Fruit fly (Drosophila melanogaster): ENCODE measurements around the gene CG33725.
A peak's percentile ranks its signal among the peaks of the same experiment; 100 is the strongest.

CG33725 gene

dm6 chr3L:12523941-12524340 is 41.5 kb downstream of the CG33725 start, which contains the start of the genes ver and Gcn5 (continued):
- TF ChIP-seq dati (GFP tag; IDR thresholded peaks at IDR 0.05) (peak; percentile 79), CG15011 (GFP tag; optimal IDR thresholded peaks at IDR 0.05) (peak; percentile 74), CG8281 (tag; optimal IDR thresholded peaks at IDR 0.05) (peak; percentile 74), az2 (GFP tag; optimal IDR thresholded peaks at IDR 0.05) (peak; percentile 92), CG3281 (GFP tag; optimal IDR thresholded peaks at IDR 0.05) (peak; percentile 96), dimm (GFP tag; IDR thresholded peaks at IDR 0.05) (peak; percentile 79), CG1792 (GFP tag; optimal IDR thresholded peaks at IDR 0.05) (peak; percentile 76), sima (GFP tag; optimal IDR thresholded peaks at IDR 0.05) (no peak), GATAe (GFP tag; conservative IDR thresholded peaks at IDR 0.05) (0 out of 2 replicates have a peak, but pooled peaks have one; percentile 60), lilli (GFP tag; optimal IDR thresholded peaks at IDR 0.05) (peak; percentile 95), Chrac-16 (GFP tag; optimal IDR thresholded peaks at IDR 0.05) (peak; percentile 86), ci (GFP tag; IDR thresholded peaks at IDR 0.05) (peak; percentile 96), slp2 (GFP tag; optimal IDR thresholded peaks at IDR 0.05) (peak; percentile 66), amos (GFP tag; IDR thresholded peaks at IDR 0.05; ENCODE audit: partially characterized antibody) (0 out of 2 replicates have a peak, but pooled peaks have one; percentile 25), CG6272 (GFP tag; IDR thresholded peaks at IDR 0.05) (peak; percentile 94), hkb (optimal IDR thresholded peaks at IDR 0.05) (no peak), hkb (GFP tag; IDR thresholded peaks at IDR 0.05) (peak; percentile 96), fu2 (GFP tag; optimal IDR thresholded peaks at IDR 0.05) (peak; percentile 77), sisA (GFP tag; IDR thresholded peaks at IDR 0.05) (peak; percentile 92), h (optimal IDR thresholded peaks at IDR 0.05) (no peak), CG18476 (GFP tag; optimal IDR thresholded peaks at IDR 0.05) (peak; percentile 92), Awh (GFP tag; IDR thresholded peaks at IDR 0.05) (peak; percentile 93), Lpt (GFP tag; optimal IDR thresholded peaks at IDR 0.05) (no peak), CG43689 (GFP tag; IDR thresholded peaks at IDR 0.05) (peak; percentile 65; the same call in 1 of the 2 replicates), da (GFP tag; optimal IDR thresholded peaks at IDR 0.05) (peak; percentile 11), croc (GFP tag; conservative IDR thresholded peaks at IDR 0.05) (peak; percentile 70), MBD-R2 (GFP tag; IDR thresholded peaks at IDR 0.05) (peak; percentile 87), eve (GFP tag; optimal IDR thresholded peaks at IDR 0.05) (no peak), MESR4 (GFP tag; optimal IDR thresholded peaks at IDR 0.05) (peak; percentile 89), hb (GFP tag; IDR thresholded peaks at IDR 0.05; ENCODE audit: partially characterized antibody) (no peak), CG7987 (GFP tag; optimal IDR thresholded peaks at IDR 0.05) (peak; percentile 81), PHDP (tag; optimal IDR thresholded peaks at IDR 0.05) (peak; percentile 94), CG2202 (tag; optimal IDR thresholded peaks at IDR 0.05) (peak; percentile 87), wor (GFP tag; IDR thresholded peaks at IDR 0.05) (peak; percentile 88), crc (GFP tag; optimal IDR thresholded peaks at IDR 0.05) (peak; percentile 71), CG1233 (GFP tag; optimal IDR thresholded peaks at IDR 0.05) (peak; percentile 90), Side (GFP tag; optimal IDR thresholded peaks at IDR 0.05) (peak; percentile 78), Eip74EF (GFP tag; optimal IDR thresholded peaks at IDR 0.05) (peak in 1 of 2 experiments; percentile 81), Camta (GFP tag; optimal IDR thresholded peaks at IDR 0.05) (peak; percentile 80), Bteb2 (GFP tag; optimal IDR thresholded peaks at IDR 0.05) (peak; percentile 85), CG2678 (tag; optimal IDR thresholded peaks at IDR 0.05) (peak; percentile 95), Fer1 (GFP tag; optimal IDR thresholded peaks at IDR 0.05) (peak; percentile 89), repo (GFP tag; optimal IDR thresholded peaks at IDR 0.05) (peak; percentile 49), Usf (GFP tag; optimal IDR thresholded peaks at IDR 0.05) (peak; percentile 86), aop (GFP tag; IDR thresholded peaks at IDR 0.05) (0 out of 2 replicates have a peak, but pooled peaks have one; percentile 52), Tbp (GFP tag; optimal IDR thresholded peaks at IDR 0.05) (no peak), bcd (GFP tag; optimal IDR thresholded peaks at IDR 0.05) (peak; percentile 92), ken (GFP tag; IDR thresholded peaks at IDR 0.05) (peak; percentile 94), stc (GFP tag; IDR thresholded peaks at IDR 0.05) (peak; percentile 93), ara (GFP tag; IDR thresholded peaks at IDR 0.05) (peak; percentile 89), twi (tag; optimal IDR thresholded peaks at IDR 0.05) (peak; percentile 73), CG6854 (GFP tag; optimal IDR thresholded peaks at IDR 0.05) (peak; percentile 76), CG9609 (GFP tag; optimal IDR thresholded peaks at IDR 0.05) (peak; percentile 80)
